Fruit fly (Drosophila melanogaster): ENCODE results near the gene Bre1.

- TF ChIP-seq gem (tag; optimal IDR thresholded peaks at IDR 0.05) (peak; percentile 12), CG32772 (GFP tag; IDR thresholded peaks at IDR 0.05) (no peak), sc (optimal IDR thresholded peaks at IDR 0.05) (no peak), sc (GFP tag; optimal IDR thresholded peaks at IDR 0.05) (no peak), nom (GFP tag; optimal IDR thresholded peaks at IDR 0.05) (no peak), CG11723 (GFP tag; optimal IDR thresholded peaks at IDR 0.05) (no peak), lab (GFP tag; optimal IDR thresholded peaks at IDR 0.05) (no peak), lov (optimal IDR thresholded peaks at IDR 0.05) (no peak), lov (GFP tag; IDR thresholded peaks at IDR 0.05) (no peak), Abd-B (GFP tag; optimal IDR thresholded peaks at IDR 0.05) (no peak)
Measured at dm6 chr3L:5749616-5750336, 44.2 kb downstream of the Bre1 start.

Data from whole organism, embryonic.